Worm (Caenorhabditis elegans): ENCODE measurements around the gene mrps-25.

mrps-25 gene

DNA sequence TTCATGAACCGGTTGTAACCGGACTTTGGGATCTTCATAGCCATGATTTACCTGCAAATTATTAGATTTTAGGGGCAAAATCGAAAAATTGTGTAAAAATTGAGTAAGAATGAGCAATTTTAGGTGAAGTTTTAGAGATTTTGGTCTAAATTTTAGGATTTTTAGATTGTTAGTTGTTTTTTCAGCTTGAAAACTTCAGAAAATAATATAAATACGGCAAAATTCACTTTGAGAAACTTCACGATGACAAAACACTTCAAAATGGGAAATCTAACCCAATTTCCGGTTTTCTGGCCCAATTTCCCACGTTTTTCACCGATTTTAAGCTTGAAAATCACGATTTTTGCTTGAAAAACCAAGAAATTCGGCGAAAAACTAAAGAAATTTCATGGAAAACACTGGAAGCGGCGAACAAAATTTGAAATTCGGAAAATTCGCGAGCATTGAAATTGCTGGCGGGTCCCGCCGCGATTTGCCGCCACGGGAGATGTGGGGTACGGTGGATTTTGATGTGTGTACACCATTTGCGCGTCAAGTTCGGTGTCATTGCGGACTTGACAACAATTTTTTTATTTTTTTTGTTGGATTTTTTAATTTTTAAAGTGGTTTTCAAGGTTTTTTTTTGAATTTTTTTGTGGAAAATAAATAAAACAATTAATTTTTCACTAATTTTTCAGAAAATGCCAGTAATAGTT is 37.3 kb downstream of the mrps-25 start, which contains the start of the genes cct-8 and Y55F3AR.2 (continued):
- TF ChIP-seq sup-37 (GFP tag; optimal IDR thresholded peaks at IDR 0.05) = peak; percentile 99
- peak; percentile 75 for TF ChIP-seq nhr-12 (tag; optimal IDR thresholded peaks at IDR 0.05)
- peak; percentile 96 for TF ChIP-seq egl-13 (tag; optimal IDR thresholded peaks at IDR 0.05)
- no peak for TF ChIP-seq sptf-1 (tag; optimal IDR thresholded peaks at IDR 0.05)
- TF ChIP-seq lir-3 (tag; optimal IDR thresholded peaks at IDR 0.05; ENCODE audit: poor library complexity) = no peak
- peak; percentile 68 for TF ChIP-seq ceh-90 (tag; optimal IDR thresholded peaks at IDR 0.05)
- peak; percentile 99 for TF ChIP-seq fkh-8 (tag; optimal IDR thresholded peaks at IDR 0.05)
- TF ChIP-seq snu-23 (GFP tag; optimal IDR thresholded peaks at IDR 0.05) = peak; percentile 99
- TF ChIP-seq skn-1 (tag; optimal IDR thresholded peaks at IDR 0.05) = peak; percentile 93
- peak; percentile 97 for TF ChIP-seq xbp-1 (tag; optimal IDR thresholded peaks at IDR 0.05)
- TF ChIP-seq ztf-4 (tag; optimal IDR thresholded peaks at IDR 0.05) = peak; percentile 94
- TF ChIP-seq pqm-1 (tag; optimal IDR thresholded peaks at IDR 0.05) = no peak
- peak; percentile 98 for TF ChIP-seq pax-3 (tag; optimal IDR thresholded peaks at IDR 0.05)
- TF ChIP-seq egl-27 (tag; optimal IDR thresholded peaks at IDR 0.05) = peak in 1 of 2 experiments; percentile 22
- peak; percentile 98 for TF ChIP-seq lin-39 (tag; optimal IDR thresholded peaks at IDR 0.05)
- TF ChIP-seq ces-1 (GFP tag; optimal IDR thresholded peaks at IDR 0.05) = no peak
- TF ChIP-seq nhr-71 (tag; optimal IDR thresholded peaks at IDR 0.05) = peak; percentile 98
- TF ChIP-seq nhr-20 (tag; optimal IDR thresholded peaks at IDR 0.05) = peak; percentile 97
- peak; percentile 23 for TF ChIP-seq nhr-28 (tag; optimal IDR thresholded peaks at IDR 0.05)
- TF ChIP-seq fos-1 (tag; optimal IDR thresholded peaks at IDR 0.05) = peak; percentile 93
- TF ChIP-seq lin-15B (tag; optimal IDR thresholded peaks at IDR 0.05) = peak; percentile 92
- peak in 3 of 6 experiments; percentile 36 to 95 (median 91) for TF ChIP-seq elt-3 (tag; optimal IDR thresholded peaks at IDR 0.05)
- TF ChIP-seq ceh-63 (GFP tag; optimal IDR thresholded peaks at IDR 0.05) = peak; percentile 78
- peak in 1 of 2 experiments; percentile 92 for TF ChIP-seq ztf-11 (tag; optimal IDR thresholded peaks at IDR 0.05)
- peak; percentile 97 for TF ChIP-seq nhr-90 (tag; optimal IDR thresholded peaks at IDR 0.05; ENCODE audit: poor library complexity)
- TF ChIP-seq nhr-47 (tag; optimal IDR thresholded peaks at IDR 0.05) = peak; percentile 99
- TF ChIP-seq zag-1 (tag; optimal IDR thresholded peaks at IDR 0.05) = peak; percentile 62
- peak in 1 of 2 experiments; percentile 87 for TF ChIP-seq mdl-1 (tag; optimal IDR thresholded peaks at IDR 0.05)
- peak; percentile 92 for TF ChIP-seq sox-4 (tag; optimal IDR thresholded peaks at IDR 0.05)
- TF ChIP-seq C16A3.4 (tag; optimal IDR thresholded peaks at IDR 0.05) = peak; percentile 96
- TF ChIP-seq F16B12.6 (tag; optimal IDR thresholded peaks at IDR 0.05) = peak; percentile 100
- peak; percentile 20 for TF ChIP-seq unc-62 (GFP tag; optimal IDR thresholded peaks at IDR 0.05)
- no peak for TF ChIP-seq ets-5 (GFP tag; IDR thresholded peaks at IDR 0.05)
- TF ChIP-seq hlh-17 (GFP tag; optimal IDR thresholded peaks at IDR 0.05; ENCODE audit: borderline replicate concordance) = no peak
- peak; percentile 97 for TF ChIP-seq C34B4.2 (tag; optimal IDR thresholded peaks at IDR 0.05)
- peak; percentile 97 for TF ChIP-seq zip-4 (GFP tag; optimal IDR thresholded peaks at IDR 0.05)
- peak; percentile 97 for TF ChIP-seq ceh-88 (GFP tag; IDR thresholded peaks at IDR 0.05)
- TF ChIP-seq grh-1 (GFP tag; IDR thresholded peaks at IDR 0.05) = peak; percentile 99
- peak; percentile 96 to 97 for TF ChIP-seq efl-1 (optimal IDR thresholded peaks at IDR 0.05)
- TF ChIP-seq efl-1 (GFP tag; optimal IDR thresholded peaks at IDR 0.05 in 1 of 2) = peak; percentile 88 to 99
- TF ChIP-seq dsc-1 (tag; optimal IDR thresholded peaks at IDR 0.05) = peak; percentile 99
- peak; percentile 98 for TF ChIP-seq ceh-8 (GFP tag; optimal IDR thresholded peaks at IDR 0.05)
- TF ChIP-seq nhr-76 (tag; optimal IDR thresholded peaks at IDR 0.05) = no peak
- TF ChIP-seq nhr-85 (tag) = peak; percentile 98
- TF ChIP-seq mep-1 (tag; optimal IDR thresholded peaks at IDR 0.05) = peak; percentile 97
- TF ChIP-seq pag-3 (tag; optimal IDR thresholded peaks at IDR 0.05; ENCODE audit: borderline replicate concordance, insufficient read depth) = no peak
- peak; percentile 81 for TF ChIP-seq ama-1 (optimal IDR thresholded peaks at IDR 0.05)
- TF ChIP-seq C04F5.9 (tag; optimal IDR thresholded peaks at IDR 0.05) = peak; percentile 100
- TF ChIP-seq rnt-1 (tag; optimal IDR thresholded peaks at IDR 0.05) = peak; percentile 97
- TF ChIP-seq nhr-19 (GFP tag; conservative IDR thresholded peaks at IDR 0.05) = peak; percentile 99
- TF ChIP-seq Y116A8C.19 (tag; optimal IDR thresholded peaks at IDR 0.05; ENCODE audit: borderline replicate concordance) = peak; percentile 36
